Worm (Caenorhabditis elegans) whole organism, young adult: ENCODE measurements around the gene F59B1.8.

Experiments
- B0261.1 ChIP-seq: sonication (generic microtip); optimal IDR thresholded peaks from 2 replicates; lab custom pipeline; 2016; ENCODE audit warnings: mild to moderate bottlenecking, missing genetic modification characterization, moderate library complexity, missing compliant biosample characterization
- B0336.3 ChIP-seq: fragments of 200-800 bp; sonication (Bioruptor generic); IDR thresholded peaks from 2 replicates; pipeline ENCODE4 v1.3.6; 2022; ENCODE audit warnings: missing genetic modification characterization, missing compliant biosample characterization
- F57C9.4 ChIP-seq: sonication (generic microtip); optimal IDR thresholded peaks from 2 replicates; lab custom pipeline; 2017; ENCODE audit warnings: mild to moderate bottlenecking, missing genetic modification characterization, missing compliant biosample characterization
- T26A5.8 ChIP-seq: sonication (generic microtip); optimal IDR thresholded peaks from 2 replicates; lab custom pipeline; 2016; ENCODE audit warnings: missing genetic modification characterization, missing compliant biosample characterization
- Y67H2A.10 ChIP-seq: fragments of 200-800 bp; sonication (Bioruptor generic); conservative IDR thresholded peaks from 2 replicates; pipeline ENCODE4 v1.3.6; 2022; ENCODE audit warnings: missing genetic modification reagents, missing genetic modification characterization, missing compliant biosample characterization
- ZK185.1 ChIP-seq: sonication (generic microtip); optimal IDR thresholded peaks from 2 replicates; lab custom pipeline; 2016; ENCODE audit warnings: mild to moderate bottlenecking, missing genetic modification characterization, missing compliant biosample characterization; ENCODE audit not compliant: poor library complexity, severe bottlenecking
- athp-1 ChIP-seq: sonication (generic microtip); optimal IDR thresholded peaks from 2 replicates; lab custom pipeline; 2017; ENCODE audit warnings: mild to moderate bottlenecking, missing genetic modification characterization, missing compliant biosample characterization
- attf-3 ChIP-seq: fragments of 200-800 bp; sonication (Bioruptor generic); conservative IDR thresholded peaks from 2 replicates; pipeline ENCODE4 v1.3.6; 2022; ENCODE audit warnings: missing genetic modification reagents, missing genetic modification characterization, missing compliant biosample characterization
- ccch-3 ChIP-seq: fragments of 200-800 bp; sonication (Bioruptor generic); optimal IDR thresholded peaks from 2 replicates; lab custom pipeline; 2018; ENCODE audit warnings: mild to moderate bottlenecking, missing genetic modification characterization, missing compliant biosample characterization
- cebp-1 ChIP-seq, 2 experiments: fragments of 200-800 bp in 1 of 2; sonication (Bioruptor generic) in 1 of 2; sonication (generic microtip) in 1 of 2; IDR thresholded peaks in 1 of 2; optimal IDR thresholded peaks in 1 of 2; 2 replicates each; pipeline versions ENCODE4 v1.3.6 to Lab custom; 2017 to 2022; ENCODE audit warnings: missing compliant biosample characterization in 2 of 2, missing genetic modification characterization in 2 of 2, mild to moderate bottlenecking in 1 of 2, missing genetic modification reagents in 1 of 2, moderate library complexity in 1 of 2
- ceh-100 ChIP-seq: fragments of 200-800 bp; sonication (Bioruptor generic); IDR thresholded peaks from 2 replicates; pipeline ENCODE4 v1.3.6; 2022; ENCODE audit warnings: missing genetic modification reagents, missing genetic modification characterization, missing compliant biosample characterization
- ceh-40 ChIP-seq: fragments of 200-800 bp; sonication (Bioruptor generic); IDR thresholded peaks from 2 replicates; pipeline ENCODE4 v1.3.6; 2022; ENCODE audit warnings: missing genetic modification characterization, missing compliant biosample characterization
- ceh-79 ChIP-seq: sonication (generic microtip); optimal IDR thresholded peaks from 2 replicates; lab custom pipeline; 2017; ENCODE audit warnings: mild to moderate bottlenecking, missing genetic modification characterization, missing compliant biosample characterization
- ceh-91 ChIP-seq: fragments of 200-800 bp; sonication (Bioruptor generic); IDR thresholded peaks from 2 replicates; pipeline ENCODE4 v1.3.6; 2022; ENCODE audit warnings: missing genetic modification reagents, missing genetic modification characterization, missing compliant biosample characterization
- die-1 ChIP-seq: sonication (generic microtip); optimal IDR thresholded peaks from 2 replicates; lab custom pipeline; 2016; ENCODE audit warnings: missing genotype, mild to moderate bottlenecking, missing genetic modification characterization, missing compliant biosample characterization
- egl-44 ChIP-seq: fragments of 200-800 bp; sonication (Bioruptor generic); IDR thresholded peaks from 2 replicates; pipeline ENCODE4 v1.3.6; 2022; ENCODE audit warnings: missing genetic modification reagents, missing genetic modification characterization, missing compliant biosample characterization
- hlh-26 ChIP-seq: fragments of 200-800 bp; sonication (Bioruptor generic); conservative IDR thresholded peaks from 2 replicates; pipeline ENCODE4 v1.3.6; 2022; ENCODE audit warnings: missing genetic modification reagents, missing genetic modification characterization, missing compliant biosample characterization
- hrde-1 ChIP-seq: sonication (generic microtip); optimal IDR thresholded peaks from 2 replicates; lab custom pipeline; 2016; ENCODE audit warnings: missing genetic modification characterization, mild to moderate bottlenecking, missing compliant biosample characterization, moderate library complexity, missing genotype, missing genetic modification reagents, borderline replicate concordance
- let-607 ChIP-seq, 2 experiments: fragments of 200-800 bp in 1 of 2; sonication (Bioruptor generic) in 1 of 2; sonication (generic microtip) in 1 of 2; optimal IDR thresholded peaks; 2 replicates each; lab custom pipeline; 2016 to 2018; ENCODE audit warnings: mild to moderate bottlenecking in 2 of 2, missing compliant biosample characterization in 2 of 2, missing genetic modification characterization in 2 of 2, moderate library complexity in 2 of 2, missing genotype in 1 of 2
- lin-54 ChIP-seq: fragments of 200-800 bp; sonication (Bioruptor generic); optimal IDR thresholded peaks from 2 replicates; lab custom pipeline; 2018; ENCODE audit warnings: mild to moderate bottlenecking, missing genetic modification characterization, missing compliant biosample characterization
- mcd-1 ChIP-seq: fragments of 200-800 bp; sonication (Bioruptor generic); IDR thresholded peaks from 2 replicates; pipeline ENCODE4 v1.3.6; 2022; ENCODE audit warnings: missing genetic modification reagents, missing genetic modification characterization, missing compliant biosample characterization
- mes-4 ChIP-seq: sonication (generic microtip); optimal IDR thresholded peaks from 2 replicates; lab custom pipeline; 2016; ENCODE audit warnings: missing genotype, missing genetic modification characterization, missing compliant biosample characterization
- nfya-2 ChIP-seq: fragments of 200-800 bp; sonication (Bioruptor generic); IDR thresholded peaks from 2 replicates; pipeline ENCODE4 v1.3.6; 2022; ENCODE audit warnings: missing genetic modification reagents, missing genetic modification characterization, missing compliant biosample characterization
- nfyb-1 ChIP-seq: fragments of 200-800 bp; sonication (Bioruptor generic); IDR thresholded peaks from 2 replicates; pipeline ENCODE4 v1.3.6; 2022; ENCODE audit warnings: missing genetic modification reagents, missing genetic modification characterization, missing compliant biosample characterization
- nhr-120 ChIP-seq: fragments of 200-800 bp; sonication (Bioruptor generic); IDR thresholded peaks from 2 replicates; pipeline ENCODE4 v1.3.6; 2022; ENCODE audit warnings: missing genetic modification characterization, missing compliant biosample characterization
- rec-8 ChIP-seq, 2 experiments: sonication (generic microtip); optimal IDR thresholded peaks; 2 replicates each; lab custom pipeline; 2016; ENCODE audit warnings: mild to moderate bottlenecking in 2 of 2, missing genetic modification characterization in 2 of 2, missing genetic modification reagents in 2 of 2, missing genotype in 2 of 2, missing biosample characterization in 1 of 2, missing compliant biosample characterization in 1 of 2, moderate library complexity in 1 of 2
- rpc-1 ChIP-seq, 2 experiments: fragments of 150-350 bp in 1 of 2; sonication (generic microtip) in 1 of 2; optimal IDR thresholded peaks; 2 replicates each; lab custom pipeline; 2014 to 2018; ENCODE audit warnings: missing biosample characterization in 1 of 2, missing genetic modification characterization in 1 of 2, missing genetic modification reagents in 1 of 2, missing genotype in 1 of 2
- snpc-1.1 ChIP-seq: sonication (generic microtip); optimal IDR thresholded peaks from 2 replicates; lab custom pipeline; 2017; ENCODE audit warnings: missing genetic modification characterization, mild to moderate bottlenecking, missing compliant biosample characterization, antibody characterized with exemption, moderate library complexity, missing genotype, missing genetic modification reagents; ENCODE audit not compliant: insufficient read depth
- snpc-4 ChIP-seq, 5 experiments: fragments of 150-350 bp in 1 of 5; sonication (generic microtip) in 4 of 5; optimal IDR thresholded peaks; 2 replicates each; lab custom pipeline; 2014 to 2018; ENCODE audit warnings: missing genetic modification characterization in 5 of 5, missing biosample characterization in 3 of 5, antibody characterized with exemption in 2 of 5, mild to moderate bottlenecking in 2 of 5, missing compliant biosample characterization in 2 of 5, missing genotype in 2 of 5, moderate library complexity in 2 of 5, missing genetic modification reagents in 1 of 5
- somi-1 ChIP-seq: fragments of 200-800 bp; sonication (Bioruptor generic); optimal IDR thresholded peaks from 2 replicates; lab custom pipeline; 2018; ENCODE audit warnings: mild to moderate bottlenecking, missing genetic modification characterization, missing compliant biosample characterization
- tlf-1 ChIP-seq: fragments of 200-800 bp; sonication (Bioruptor generic); optimal IDR thresholded peaks from 2 replicates; lab custom pipeline; 2018; ENCODE audit warnings: mild to moderate bottlenecking, missing genetic modification characterization, missing compliant biosample characterization
- ztf-18 ChIP-seq: sonication (generic microtip); optimal IDR thresholded peaks from 2 replicates; lab custom pipeline; 2016; ENCODE audit warnings: missing genotype, mild to moderate bottlenecking, missing genetic modification characterization, missing compliant biosample characterization
- ztf-22 ChIP-seq: fragments of 200-800 bp; sonication (Bioruptor generic); optimal IDR thresholded peaks from 2 replicates; lab custom pipeline; 2018; ENCODE audit warnings: mild to moderate bottlenecking, missing genetic modification characterization, moderate library complexity, missing compliant biosample characterization
- ztf-25 ChIP-seq: fragments of 200-800 bp; sonication (Bioruptor generic); IDR thresholded peaks from 2 replicates; pipeline ENCODE4 v1.3.6; 2022; ENCODE audit warnings: missing genetic modification reagents, missing genetic modification characterization, missing compliant biosample characterization

The F59B1.8 gene

DNA sequence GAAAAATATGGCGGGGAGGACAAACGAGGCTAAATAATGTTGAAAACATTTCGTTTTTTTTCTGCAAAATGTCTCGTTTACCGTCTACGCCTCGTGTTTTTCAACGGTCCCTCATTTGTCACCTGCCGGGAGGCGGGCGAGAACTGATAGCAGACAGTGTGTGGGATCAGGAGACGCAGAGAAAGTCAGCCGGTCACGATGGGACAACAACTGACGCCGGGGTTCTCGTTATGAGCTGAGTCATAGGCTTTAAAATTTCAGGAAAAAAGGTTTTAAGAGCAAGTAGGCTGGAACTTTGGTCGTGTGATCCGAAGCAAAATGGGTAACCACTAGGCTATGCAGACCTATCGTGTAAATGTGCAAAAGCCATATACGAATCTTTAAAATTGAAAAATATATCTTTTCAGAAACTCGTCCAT lies 41.8 kb upstream of the F59B1.8 start, which contains the start of gene W08A12.2 (continued):
- peak; percentile 90 for TF ChIP-seq die-1 (tag; lab: Kevin White, UChicago)
- no peak for TF ChIP-seq B0336.3 (GFP tag; lab: Robert Waterston, UW)
- no peak for TF ChIP-seq cebp-1 (GFP tag; IDR thresholded peaks at IDR 0.05; lab: Robert Waterston, UW)
- peak; percentile 48 for TF ChIP-seq cebp-1 (tag; optimal IDR thresholded peaks at IDR 0.05; lab: Kevin White, UChicago)
- peak; percentile 79 for TF ChIP-seq rpc-1 (optimal IDR thresholded peaks at IDR 0.05; lab: Kevin White, UChicago)
- TF ChIP-seq rpc-1 (tag; optimal IDR thresholded peaks at IDR 0.05; lab: Kevin White, UChicago), result peak; percentile 97
- TF ChIP-seq ztf-22 (GFP tag; lab: Kevin White, UChicago), result peak; percentile 8
- TF ChIP-seq B0261.1, result peak; percentile 73
- peak; percentile 54 for TF ChIP-seq ztf-18 (tag; lab: Kevin White, UChicago)
- TF ChIP-seq nfya-2 (GFP tag; lab: Robert Waterston, UW), result no peak
- no peak for TF ChIP-seq ceh-100 (GFP tag; lab: Robert Waterston, UW)
- TF ChIP-seq snpc-4 (GFP tag; optimal IDR thresholded peaks at IDR 0.05; lab: Kevin White, UChicago), result peak; percentile 46
- peak in 1 of 4 experiments; percentile 39 for TF ChIP-seq snpc-4 (tag; optimal IDR thresholded peaks at IDR 0.05; lab: Kevin White, UChicago)
- TF ChIP-seq ztf-25 (GFP tag; lab: Robert Waterston, UW), result peak; percentile 73; the same call in 1 of the 2 replicates

- TF ChIP-seq lin-54 (no peak), egl-44 (GFP tag; lab: Robert Waterston, UW) (no peak), ceh-40 (GFP tag; lab: Robert Waterston, UW) (no peak), somi-1 (GFP tag; lab: Kevin White, UChicago) (no peak), athp-1 (tag; lab: Kevin White, UChicago) (no peak), F57C9.4 (no peak), tlf-1 (GFP tag; lab: Kevin White, UChicago) (no peak), mes-4 (tag; lab: Kevin White, UChicago) (no peak)
Observed at ce11 chrV:3682553-3682952, 38.5 kb upstream of the F59B1.8 start, which contains the start of gene W08A12.3. Gene W08A12.3 (plus strand): TSS chrV:3682853.

ce11 chrV:3678513-3678912 lies 34.5 kb upstream of the F59B1.8 start:
- no peak for TF ChIP-seq rec-8 (tag; optimal IDR thresholded peaks at IDR 0.05; lab: Kevin White, UChicago)
- TF ChIP-seq snpc-4 (GFP tag; optimal IDR thresholded peaks at IDR 0.05; lab: Kevin White, UChicago), result no peak
- TF ChIP-seq snpc-4 (tag; optimal IDR thresholded peaks at IDR 0.05; lab: Kevin White, UChicago), result no peak
- TF ChIP-seq mcd-1 (GFP tag; lab: Robert Waterston, UW), result no peak
- TF ChIP-seq T26A5.8, result no peak
- TF ChIP-seq ZK185.1, result no peak
- TF ChIP-seq ceh-91 (GFP tag; lab: Robert Waterston, UW), result no peak
- TF ChIP-seq nfyb-1 (GFP tag; lab: Robert Waterston, UW), result no peak
- TF ChIP-seq snpc-1.1 (tag; lab: Kevin White, UChicago), result no peak
- TF ChIP-seq nfya-2 (GFP tag; lab: Robert Waterston, UW), result no peak
- TF ChIP-seq ceh-79, result no peak
- no peak for TF ChIP-seq nhr-120 (GFP tag; lab: Robert Waterston, UW)
- TF ChIP-seq ccch-3 (GFP tag; lab: Kevin White, UChicago), result no peak
- no peak for TF ChIP-seq attf-3
- no peak for TF ChIP-seq Y67H2A.10 (GFP tag; lab: Robert Waterston, UW)
- TF ChIP-seq hrde-1 (tag; lab: Kevin White, UChicago), result no peak
- no peak for TF ChIP-seq let-607 (tag; optimal IDR thresholded peaks at IDR 0.05; lab: Kevin White, UChicago)
- TF ChIP-seq hlh-26 (GFP tag; lab: Robert Waterston, UW), result no peak
- no peak for TF ChIP-seq egl-44 (GFP tag; lab: Robert Waterston, UW)
